Worm (Caenorhabditis elegans) whole organism, L1 larva: ENCODE data around the gene Y39A1A.2.

ENCODE experiments used
- elt-2 ChIP-seq: sonication (generic microtip); optimal IDR thresholded peaks from 2 replicates; lab custom pipeline; 2016; ENCODE audit warnings: missing genetic modification characterization, mild to moderate bottlenecking, inconsistent platforms, missing compliant biosample characterization, missing genetic modification reagents
- fos-1 ChIP-seq: fragments of 150-350 bp; optimal IDR thresholded peaks from 2 replicates; lab custom pipeline; 2014; ENCODE audit warnings: missing biosample characterization, missing genetic modification characterization
- lin-39 ChIP-seq: fragments of 150-350 bp; optimal IDR thresholded peaks from 2 replicates; lab custom pipeline; 2014; ENCODE audit warnings: missing biosample characterization, missing genetic modification reagents, missing genetic modification characterization
- mef-2 ChIP-seq: fragments of 150-350 bp; optimal IDR thresholded peaks from 2 replicates; lab custom pipeline; 2014; ENCODE audit warnings: missing biosample characterization, missing genetic modification characterization
- mep-1 ChIP-seq: fragments of 150-350 bp; optimal IDR thresholded peaks from 2 replicates; lab custom pipeline; 2014; ENCODE audit warnings: missing biosample characterization, missing genetic modification characterization
- nhr-77 ChIP-seq: fragments of 150-350 bp; optimal IDR thresholded peaks from 2 replicates; lab custom pipeline; 2014; ENCODE audit warnings: missing biosample characterization, missing genetic modification characterization
- pqm-1 ChIP-seq: sonication (generic microtip); optimal IDR thresholded peaks from 3 replicates; lab custom pipeline; 2017; ENCODE audit warnings: missing biosample characterization, missing genetic modification characterization
- snpc-4 ChIP-seq: fragments of 150-350 bp; optimal IDR thresholded peaks from 2 replicates; lab custom pipeline; 2014; ENCODE audit warnings: missing biosample characterization, missing genetic modification characterization
- unc-62 ChIP-seq: fragments of 150-350 bp; optimal IDR thresholded peaks from 2 replicates; lab custom pipeline; 2014; ENCODE audit warnings: missing biosample characterization, missing genetic modification reagents, missing genetic modification characterization

- TF ChIP-seq mep-1 (tag; lab: Kevin White, UChicago) = no peak
- TF ChIP-seq unc-62 = no peak
- TF ChIP-seq mef-2 (tag; lab: Kevin White, UChicago) = no peak
- no peak for TF ChIP-seq lin-39 (tag; lab: Kevin White, UChicago)
- TF ChIP-seq pqm-1 (tag; lab: Kevin White, UChicago) = no peak
- no peak for TF ChIP-seq nhr-77
- no peak for TF ChIP-seq snpc-4 (tag; lab: Kevin White, UChicago)
- TF ChIP-seq elt-2 (tag; lab: Kevin White, UChicago) = no peak
- no peak for TF ChIP-seq fos-1 (tag; lab: Kevin White, UChicago)
Measured at ce11 chrIII:10646094-10646493, 42.7 kb upstream of the Y39A1A.2 start, which contains the start of gene orc-4.
